Fruit fly (Drosophila melanogaster) whole organism: Measurements from ENCODE around the gene trh.
A peak's percentile ranks its signal among the peaks of the same experiment; 100 is the strongest.

Experiments used
- CG8478 ChIP-seq: fragments of >200 bp; optimal IDR thresholded peaks from 2 replicates; lab custom pipeline; 2018; ENCODE audit warnings: inconsistent platforms
- Dll ChIP-seq: fragments of >200 bp; optimal IDR thresholded peaks from 2 replicates; lab custom pipeline; 2017
- EcR ChIP-seq, 2 experiments: fragments of >200 bp; optimal IDR thresholded peaks; 2 replicates each; lab custom pipeline; 2017; ENCODE audit warnings: missing biosample characterization in 2 of 2, missing genetic modification characterization in 2 of 2, missing genetic modification reagents in 2 of 2
- pan ChIP-seq: fragments of >200 bp; optimal IDR thresholded peaks from 2 replicates; lab custom pipeline; 2017
- psq ChIP-seq: fragments of >200 bp; optimal IDR thresholded peaks from 2 replicates; lab custom pipeline; 2017
- usp ChIP-seq: fragments of >200 bp; optimal IDR thresholded peaks from 2 replicates; lab custom pipeline; 2017; ENCODE audit warnings: missing biosample characterization, missing genetic modification characterization, mixed read lengths

Gene trh

dm6 chr3L:329153-329698 is 63.2 kb downstream of the trh start:
- TF ChIP-seq Dll (lab: Kevin White, UChicago): no peak
- TF ChIP-seq EcR (GFP tag; optimal IDR thresholded peaks at IDR 0.05; lab: Kevin White, UChicago): no peak
- TF ChIP-seq psq: no peak
- TF ChIP-seq CG8478 (lab: Kevin White, UChicago): no peak
- no peak for TF ChIP-seq usp
- TF ChIP-seq pan (lab: Kevin White, UChicago): no peak

- no peak for TF ChIP-seq CG8478 (lab: Kevin White, UChicago)
- no peak for TF ChIP-seq pan (lab: Kevin White, UChicago)
- no peak for TF ChIP-seq EcR (GFP tag; optimal IDR thresholded peaks at IDR 0.05; lab: Kevin White, UChicago)
Measured at dm6 chr3L:327833-328232, 64.6 kb downstream of the trh start, which contains the start of the genes Atac3 and Ptpmeg. TSS of gene Atac3 (minus strand) at chr3L:327992. TSS of gene Ptpmeg (plus strand) at chr3L:328097.

- TF ChIP-seq EcR (GFP tag; optimal IDR thresholded peaks at IDR 0.05; lab: Kevin White, UChicago): no peak
- TF ChIP-seq Dll (lab: Kevin White, UChicago): no peak
Measured at dm6 chr3L:324486-324885, 67.9 kb downstream of the trh start, which contains the start of gene CG32344. TSS of gene CG32344 (minus strand) at chr3L:324720.

- TF ChIP-seq CG8478 (lab: Kevin White, UChicago) (no peak), pan (lab: Kevin White, UChicago) (no peak), EcR (GFP tag; optimal IDR thresholded peaks at IDR 0.05; lab: Kevin White, UChicago) (no peak), usp (no peak), Dll (lab: Kevin White, UChicago) (no peak), psq (no peak)
Measured at dm6 chr3L:321495-321894, 70.9 kb downstream of the trh start.

dm6 chr3L:320798-321197 is 71.6 kb downstream of the trh start:
- TF ChIP-seq psq (no peak), CG8478 (lab: Kevin White, UChicago) (no peak), pan (lab: Kevin White, UChicago) (no peak), usp (no peak), EcR (GFP tag; optimal IDR thresholded peaks at IDR 0.05; lab: Kevin White, UChicago) (no peak), Dll (lab: Kevin White, UChicago) (no peak)

dm6 chr3L:320010-320337 is 72.5 kb downstream of the trh start:
- TF ChIP-seq psq (no peak), usp (no peak), Dll (lab: Kevin White, UChicago) (no peak), pan (lab: Kevin White, UChicago) (no peak), EcR (GFP tag; optimal IDR thresholded peaks at IDR 0.05; lab: Kevin White, UChicago) (no peak), CG8478 (lab: Kevin White, UChicago) (no peak)

- TF ChIP-seq CG8478 (lab: Kevin White, UChicago) (peak; percentile 88), EcR (GFP tag; optimal IDR thresholded peaks at IDR 0.05; lab: Kevin White, UChicago) (no peak)
Measured at dm6 chr3L:319145-320009, 73.1 kb downstream of the trh start, which contains the start of gene fwd. TSS of gene fwd (minus strand) at chr3L:319884.

dm6 chr3L:316784-317183 is 75.6 kb downstream of the trh start, which contains the start of gene ddbt:
TSS of gene ddbt (plus strand) at chr3L:317084.
- TF ChIP-seq CG8478 (lab: Kevin White, UChicago): no peak
- no peak for TF ChIP-seq usp
- TF ChIP-seq Dll (lab: Kevin White, UChicago): no peak
